Worm (Caenorhabditis elegans) whole organism, L1 larva: ENCODE results near the gene rom-3.
A peak's percentile ranks its signal among the peaks of the same experiment; 100 is the strongest.

Experiments used
- C04F5.9 ChIP-seq: sonication (generic microtip); optimal IDR thresholded peaks from 2 replicates; lab custom pipeline; 2016; ENCODE audit warnings: missing genetic modification characterization, missing compliant biosample characterization
- C16A3.4 ChIP-seq: fragments of 150-350 bp; optimal IDR thresholded peaks from 2 replicates; lab custom pipeline; 2014; ENCODE audit warnings: missing biosample characterization, missing genetic modification characterization
- F16B12.6 ChIP-seq: fragments of 150-350 bp; optimal IDR thresholded peaks from 2 replicates; lab custom pipeline; 2014; ENCODE audit warnings: missing biosample characterization, missing genetic modification characterization
- Y116A8C.19 ChIP-seq: sonication (generic microtip); optimal IDR thresholded peaks from 2 replicates; lab custom pipeline; 2016; ENCODE audit warnings: missing compliant biosample characterization, missing genetic modification characterization, borderline replicate concordance
- alr-1 ChIP-seq: fragments of 200-800 bp; sonication (Bioruptor generic); optimal IDR thresholded peaks from 2 replicates; lab custom pipeline; 2018; ENCODE audit warnings: borderline replicate concordance, mild to moderate bottlenecking, missing genetic modification characterization, missing compliant biosample characterization
- ama-1 ChIP-seq: fragments of 150-350 bp; optimal IDR thresholded peaks from 2 replicates; lab custom pipeline; 2014
- ces-1 ChIP-seq: fragments of 150-350 bp; optimal IDR thresholded peaks from 2 replicates; lab custom pipeline; 2014; ENCODE audit warnings: missing biosample characterization, missing genetic modification reagents, missing genetic modification characterization
- dpl-1 ChIP-seq, 3 experiments: fragments of 150-350 bp in 2 of 3; sonication (generic microtip) in 1 of 3; optimal IDR thresholded peaks; 2 replicates each; lab custom pipeline; 2014 to 2017; ENCODE audit warnings: missing biosample characterization in 3 of 3, missing genetic modification characterization in 3 of 3, missing genetic modification reagents in 3 of 3
- dsc-1 ChIP-seq: sonication (generic microtip); optimal IDR thresholded peaks from 2 replicates; lab custom pipeline; 2016; ENCODE audit warnings: mild to moderate bottlenecking, missing genetic modification characterization, missing compliant biosample characterization
- efl-1 ChIP-seq, 4 experiments: fragments of 150-350 bp; optimal IDR thresholded peaks in 3 of 4; peaks in 1 of 4; 1 replicate in 1 of 4; 2 replicates in 3 of 4; lab custom pipeline; 2014; ENCODE audit warnings: missing biosample characterization in 2 of 4, missing genetic modification characterization in 2 of 4, missing genetic modification reagents in 2 of 4
- efl-3 ChIP-seq: fragments of 200-800 bp; sonication (Bioruptor generic); optimal IDR thresholded peaks from 2 replicates; lab custom pipeline; 2018; ENCODE audit warnings: mild to moderate bottlenecking, missing genetic modification characterization, missing compliant biosample characterization
- egl-13 ChIP-seq: sonication (generic microtip); optimal IDR thresholded peaks from 2 replicates; lab custom pipeline; 2016; ENCODE audit warnings: missing genotype, missing genetic modification reagents, missing genetic modification characterization, missing compliant biosample characterization
- elt-2 ChIP-seq: sonication (generic microtip); optimal IDR thresholded peaks from 2 replicates; lab custom pipeline; 2016; ENCODE audit warnings: missing genetic modification characterization, mild to moderate bottlenecking, inconsistent platforms, missing compliant biosample characterization, missing genetic modification reagents
- elt-3 ChIP-seq, 6 experiments: fragments of 150-350 bp in 1 of 6; sonication (generic microtip); optimal IDR thresholded peaks; 2 replicates each; lab custom pipeline; 2017 to 2018; ENCODE audit warnings: missing biosample characterization in 6 of 6, missing genetic modification characterization in 6 of 6, inconsistent platforms in 1 of 6
- fkh-10 ChIP-seq: sonication (generic microtip); optimal IDR thresholded peaks from 2 replicates; lab custom pipeline; 2017; ENCODE audit warnings: missing biosample characterization, missing genetic modification reagents, missing genetic modification characterization
- fkh-4 ChIP-seq: sonication (generic microtip); optimal IDR thresholded peaks from 2 replicates; lab custom pipeline; 2016; ENCODE audit warnings: missing compliant biosample characterization, missing genetic modification characterization, borderline replicate concordance
- grh-1 ChIP-seq: fragments of 200-800 bp; sonication (Bioruptor generic); IDR thresholded peaks from 2 replicates; pipeline ENCODE4 v1.3.6; 2022; ENCODE audit warnings: missing genetic modification reagents, missing genetic modification characterization, missing compliant biosample characterization
- hlh-17 ChIP-seq: fragments of 200-800 bp; sonication (Bioruptor generic); optimal IDR thresholded peaks from 2 replicates; lab custom pipeline; 2018; ENCODE audit warnings: missing genetic modification characterization, mild to moderate bottlenecking, missing compliant biosample characterization, moderate library complexity, borderline replicate concordance
- hlh-4 ChIP-seq: sonication (generic microtip); optimal IDR thresholded peaks from 2 replicates; lab custom pipeline; 2016; ENCODE audit warnings: mild to moderate bottlenecking, missing genetic modification characterization, missing compliant biosample characterization
- hpl-2 ChIP-seq: fragments of 150-350 bp; optimal IDR thresholded peaks from 2 replicates; lab custom pipeline; 2014; ENCODE audit warnings: missing biosample characterization, missing genetic modification reagents, missing genetic modification characterization
- irx-1 ChIP-seq: sonication (generic microtip); optimal IDR thresholded peaks from 2 replicates; lab custom pipeline; 2016; ENCODE audit warnings: missing genetic modification characterization, missing compliant biosample characterization
- lin-14 ChIP-seq: fragments of 200-800 bp; sonication (Bioruptor generic); optimal IDR thresholded peaks from 2 replicates; lab custom pipeline; 2018; ENCODE audit warnings: mild to moderate bottlenecking, missing genetic modification characterization, moderate library complexity, missing compliant biosample characterization
- lin-35 ChIP-seq, 2 experiments: fragments of 150-350 bp; optimal IDR thresholded peaks; 2 replicates each; lab custom pipeline; 2014; ENCODE audit warnings: missing biosample characterization in 2 of 2, missing genetic modification characterization in 2 of 2, missing genetic modification reagents in 2 of 2
- lin-39 ChIP-seq: fragments of 150-350 bp; optimal IDR thresholded peaks from 2 replicates; lab custom pipeline; 2014; ENCODE audit warnings: missing biosample characterization, missing genetic modification reagents, missing genetic modification characterization
- lir-3 ChIP-seq: sonication (generic microtip); optimal IDR thresholded peaks from 2 replicates; lab custom pipeline; 2016; ENCODE audit warnings: mild to moderate bottlenecking, missing genetic modification characterization, moderate library complexity, missing compliant biosample characterization; ENCODE audit not compliant: poor library complexity
- mab-9 ChIP-seq: fragments of 200-800 bp; sonication (Bioruptor generic); IDR thresholded peaks from 2 replicates; pipeline ENCODE4 v1.3.6; 2022; ENCODE audit warnings: missing genetic modification reagents, missing genetic modification characterization, missing compliant biosample characterization
- mdl-1 ChIP-seq, 2 experiments: fragments of 150-350 bp; optimal IDR thresholded peaks; 2 replicates each; lab custom pipeline; 2014 to 2017; ENCODE audit warnings: missing biosample characterization in 2 of 2, missing genetic modification characterization in 2 of 2, inconsistent platforms in 1 of 2
- nhr-11 ChIP-seq: fragments of 150-350 bp; optimal IDR thresholded peaks from 2 replicates; lab custom pipeline; 2014; ENCODE audit warnings: missing biosample characterization, missing genetic modification characterization
- nhr-12 ChIP-seq: sonication (generic microtip); optimal IDR thresholded peaks from 2 replicates; lab custom pipeline; 2017; ENCODE audit warnings: missing biosample characterization, missing genetic modification characterization
- nhr-19 ChIP-seq: fragments of 200-800 bp; sonication (Bioruptor generic); conservative IDR thresholded peaks from 2 replicates; pipeline ENCODE4 v1.3.6; 2022; ENCODE audit warnings: missing genetic modification characterization, missing compliant biosample characterization
- nhr-20 ChIP-seq: sonication (generic microtip); optimal IDR thresholded peaks from 2 replicates; lab custom pipeline; 2016; ENCODE audit warnings: mild to moderate bottlenecking, missing genetic modification characterization, missing compliant biosample characterization
- nhr-237 ChIP-seq: fragments of 150-350 bp; optimal IDR thresholded peaks from 2 replicates; lab custom pipeline; 2014; ENCODE audit warnings: missing biosample characterization, missing genetic modification characterization
- nhr-28 ChIP-seq: fragments of 150-350 bp; optimal IDR thresholded peaks from 2 replicates; lab custom pipeline; 2014; ENCODE audit warnings: missing biosample characterization, missing genetic modification characterization
- nhr-71 ChIP-seq: sonication (generic microtip); optimal IDR thresholded peaks from 2 replicates; lab custom pipeline; 2016; ENCODE audit warnings: mild to moderate bottlenecking, missing genetic modification characterization, moderate library complexity, missing compliant biosample characterization
- nhr-84 ChIP-seq: sonication (generic microtip); optimal IDR thresholded peaks from 2 replicates; lab custom pipeline; 2017; ENCODE audit warnings: missing biosample characterization, missing genetic modification characterization
- pax-3 ChIP-seq: fragments of 200-800 bp; sonication (Bioruptor generic); optimal IDR thresholded peaks from 2 replicates; lab custom pipeline; 2018; ENCODE audit warnings: mild to moderate bottlenecking, missing genetic modification characterization, moderate library complexity, missing compliant biosample characterization
- rnt-1 ChIP-seq: sonication (generic microtip); optimal IDR thresholded peaks from 2 replicates; lab custom pipeline; 2016; ENCODE audit warnings: mild to moderate bottlenecking, missing genetic modification characterization, moderate library complexity, missing compliant biosample characterization
- skn-1 ChIP-seq: fragments of 150-350 bp; optimal IDR thresholded peaks from 2 replicates; lab custom pipeline; 2014; ENCODE audit warnings: missing biosample characterization, missing genetic modification characterization
- snpc-4 ChIP-seq: fragments of 150-350 bp; optimal IDR thresholded peaks from 2 replicates; lab custom pipeline; 2014; ENCODE audit warnings: missing biosample characterization, missing genetic modification characterization
- snu-23 ChIP-seq: sonication (generic microtip); optimal IDR thresholded peaks from 2 replicates; lab custom pipeline; 2016; ENCODE audit warnings: missing genetic modification characterization, missing compliant biosample characterization
- sptf-1 ChIP-seq: fragments of 150-350 bp; optimal IDR thresholded peaks from 2 replicates; lab custom pipeline; 2014; ENCODE audit warnings: missing biosample characterization, missing genetic modification characterization
- swsn-7 ChIP-seq: sonication (generic microtip); optimal IDR thresholded peaks from 2 replicates; lab custom pipeline; 2016; ENCODE audit warnings: missing genetic modification characterization, missing compliant biosample characterization
- tbx-2 ChIP-seq: sonication (generic microtip); optimal IDR thresholded peaks from 2 replicates; lab custom pipeline; 2016; ENCODE audit warnings: missing genetic modification characterization, missing compliant biosample characterization
- unc-30 ChIP-seq: sonication (generic microtip); optimal IDR thresholded peaks from 2 replicates; lab custom pipeline; 2017; ENCODE audit warnings: missing biosample characterization, missing genetic modification characterization
- unc-62 ChIP-seq: fragments of 150-350 bp; optimal IDR thresholded peaks from 2 replicates; lab custom pipeline; 2014; ENCODE audit warnings: missing biosample characterization, missing genetic modification reagents, missing genetic modification characterization
- unc-98 ChIP-seq: fragments of 200-800 bp; sonication (Bioruptor generic); IDR thresholded peaks from 2 replicates; pipeline ENCODE4 v1.3.6; 2022; ENCODE audit warnings: missing genetic modification characterization, missing compliant biosample characterization
- vab-15 ChIP-seq: sonication (generic microtip); optimal IDR thresholded peaks from 2 replicates; lab custom pipeline; 2017; ENCODE audit warnings: missing genotype, mild to moderate bottlenecking, missing genetic modification characterization, missing compliant biosample characterization
- xbp-1 ChIP-seq: sonication (generic microtip); optimal IDR thresholded peaks from 2 replicates; lab custom pipeline; 2016; ENCODE audit warnings: missing genetic modification characterization, missing compliant biosample characterization
- zag-1 ChIP-seq: fragments of 150-350 bp; optimal IDR thresholded peaks from 2 replicates; lab custom pipeline; 2014; ENCODE audit warnings: missing biosample characterization, missing genetic modification characterization
- ztf-11 ChIP-seq, 2 experiments: sonication (generic microtip); optimal IDR thresholded peaks; 2 replicates each; lab custom pipeline; 2016 to 2017; ENCODE audit warnings: missing genetic modification characterization in 2 of 2, missing biosample characterization in 1 of 2, missing compliant biosample characterization in 1 of 2

The rom-3 gene

DNA sequence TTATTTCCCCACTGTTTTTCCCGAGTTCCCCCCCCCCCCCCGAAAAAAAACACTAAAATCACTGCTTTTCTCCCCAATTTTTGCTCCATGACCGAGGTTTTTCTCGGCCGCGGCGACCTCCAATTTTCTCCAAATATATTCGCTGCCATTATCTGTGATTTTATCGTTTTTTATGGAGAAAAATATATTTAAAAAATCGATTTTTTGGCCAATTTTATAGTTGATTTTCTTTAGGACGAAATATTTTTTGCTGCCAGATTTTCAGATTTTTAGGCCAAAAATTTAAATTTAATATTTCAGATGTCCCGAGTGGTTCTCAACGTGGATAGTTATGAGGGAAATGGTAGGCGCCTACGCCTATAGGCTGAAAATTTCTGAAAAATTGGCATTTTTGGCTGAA lies 20.5 kb downstream of the rom-3 start, which contains the start of gene rad-54.B:
Gene rad-54.B, plus strand, starts transcription at position 301 of the 400 bp plus-strand sequence.
- TF ChIP-seq C04F5.9 (tag; lab: Kevin White, UChicago): no peak
- no peak for TF ChIP-seq efl-1 (optimal IDR thresholded peaks at IDR 0.05; lab: Kevin White, UChicago)
- peak in 1 of 2 experiments; percentile 51 for TF ChIP-seq efl-1 (GFP tag; optimal IDR thresholded peaks at IDR 0.05 in 1 of 2; lab: Kevin White, UChicago)

DNA sequence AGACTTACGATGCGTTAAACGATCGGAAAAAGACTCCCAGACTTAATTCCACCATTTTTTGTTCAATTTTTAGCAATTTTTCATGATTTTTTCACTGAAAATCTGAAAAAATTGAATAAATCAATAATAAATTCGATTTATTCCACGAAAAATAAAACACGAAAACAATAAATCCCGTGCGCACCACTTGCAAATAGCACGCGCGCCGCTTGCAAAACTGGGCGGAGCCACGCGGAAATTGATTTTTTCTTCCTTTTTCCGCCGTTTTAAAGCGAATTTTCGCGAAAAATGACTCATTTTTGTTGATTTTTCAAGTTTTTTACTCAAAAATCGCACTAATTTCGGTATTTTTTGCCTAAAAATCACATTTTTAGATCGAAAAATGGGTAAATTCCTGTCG lies 23.5 kb downstream of the rom-3 start, which contains the start of the genes Y116A8C.9 and arf-6:
Gene Y116A8C.9, minus strand, starts transcription at position 55 of the 400 bp plus-strand sequence.
Gene arf-6, plus strand, starts transcription at position 375 of the 400 bp plus-strand sequence.
- TF ChIP-seq snu-23 (GFP tag; lab: Kevin White, UChicago) (peak; percentile 75), rnt-1 (tag; lab: Kevin White, UChicago) (no peak), nhr-84 (tag; lab: Kevin White, UChicago) (no peak), lin-39 (tag; lab: Kevin White, UChicago) (peak; percentile 54), ces-1 (GFP tag; lab: Kevin White, UChicago) (no peak), xbp-1 (peak; percentile 68), lin-35 (GFP tag; optimal IDR thresholded peaks at IDR 0.05; lab: Kevin White, UChicago) (peak; percentile 32 to 53), F16B12.6 (tag; lab: Kevin White, UChicago) (peak; percentile 18), elt-3 (tag; optimal IDR thresholded peaks at IDR 0.05; lab: Kevin White, UChicago) (peak in 1 of 6 experiments; percentile 36), C16A3.4 (tag; lab: Kevin White, UChicago) (peak; percentile 28), lin-14 (GFP tag; lab: Kevin White, UChicago) (no peak), grh-1 (peak; percentile 31; the same call in 1 of the 2 replicates), irx-1 (peak; percentile 22), skn-1 (tag; lab: Kevin White, UChicago) (peak; percentile 73), nhr-11 (no peak), efl-3 (GFP tag; lab: Kevin White, UChicago) (no peak), elt-2 (tag; lab: Kevin White, UChicago) (peak; percentile 25), tbx-2 (peak; percentile 73), swsn-7 (tag; lab: Kevin White, UChicago) (peak; percentile 72), C04F5.9 (tag; lab: Kevin White, UChicago) (no peak), dpl-1 (GFP tag; optimal IDR thresholded peaks at IDR 0.05; lab: Kevin White, UChicago) (peak; percentile 12 to 61 (median 44)), nhr-19 (GFP tag; lab: Robert Waterston, UW) (peak; percentile 70), Y116A8C.19 (tag; lab: Kevin White, UChicago) (no peak), unc-98 (GFP tag; lab: Robert Waterston, UW) (no peak), alr-1 (tag; lab: Kevin White, UChicago) (no peak), unc-62 (no peak), mdl-1 (tag; optimal IDR thresholded peaks at IDR 0.05; lab: Kevin White, UChicago) (no peak), unc-30 (tag; lab: Kevin White, UChicago) (no peak), fkh-10 (GFP tag; lab: Kevin White, UChicago) (peak; percentile 3), nhr-12 (tag; lab: Kevin White, UChicago) (no peak), nhr-20 (tag; lab: Kevin White, UChicago) (peak; percentile 63), sptf-1 (tag; lab: Kevin White, UChicago) (no peak), zag-1 (tag; lab: Kevin White, UChicago) (no peak), egl-13 (tag; lab: Kevin White, UChicago) (peak; percentile 46), lir-3 (tag; lab: Kevin White, UChicago) (no peak), hpl-2 (GFP tag; lab: Kevin White, UChicago) (no peak), hlh-4 (no peak), vab-15 (tag; lab: Kevin White, UChicago) (no peak), nhr-237 (tag; lab: Kevin White, UChicago) (no peak), snpc-4 (tag; lab: Kevin White, UChicago) (peak; percentile 71), nhr-71 (tag; lab: Kevin White, UChicago) (peak; percentile 75), hlh-17 (GFP tag; lab: Kevin White, UChicago) (no peak), ztf-11 (tag; optimal IDR thresholded peaks at IDR 0.05; lab: Kevin White, UChicago) (peak; percentile 12 to 77), fkh-4 (tag; lab: Kevin White, UChicago) (no peak), ama-1 (lab: Kevin White, UChicago) (no peak), dsc-1 (tag; lab: Kevin White, UChicago) (peak; percentile 76), nhr-28 (no peak), pax-3 (tag; lab: Kevin White, UChicago) (peak; percentile 6), mab-9 (GFP tag; lab: Robert Waterston, UW) (no peak)
